Worm (Caenorhabditis elegans) whole organism, L4/young adult: ENCODE results near the gene fbxa-106.

Source experiments
- dao-5 ChIP-seq: sonication (generic microtip); optimal IDR thresholded peaks from 2 replicates; lab custom pipeline; 2016; ENCODE audit warnings: missing genotype, missing genetic modification characterization, moderate library complexity, missing compliant biosample characterization
- him-1 ChIP-seq: sonication (generic microtip); optimal IDR thresholded peaks from 2 replicates; lab custom pipeline; 2016; ENCODE audit warnings: missing genotype, missing genetic modification reagents, missing genetic modification characterization, missing compliant biosample characterization

DNA sequence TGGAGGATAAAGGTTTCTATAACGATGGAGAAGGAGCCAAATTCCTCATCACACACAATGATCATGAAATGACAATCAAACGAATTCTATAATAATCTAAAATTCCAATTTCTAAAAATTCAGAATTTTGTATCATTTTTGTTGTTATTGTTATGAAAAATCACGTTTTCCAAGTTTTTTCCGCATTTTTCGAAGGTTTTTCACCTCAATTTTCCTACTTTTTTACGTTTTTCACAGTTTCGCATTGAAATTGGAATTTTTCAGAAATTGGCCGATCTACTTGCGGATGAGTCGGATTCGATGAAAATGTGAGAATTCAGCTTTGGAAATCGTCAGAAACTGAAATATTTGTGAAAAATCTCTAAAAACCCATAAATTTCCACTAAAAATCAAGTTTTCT is 40.1 kb upstream of the fbxa-106 start, which contains the start of gene fbxa-210:
- no peak for TF ChIP-seq dao-5 (tag; lab: Kevin White, UChicago)
- TF ChIP-seq him-1 (tag; lab: Kevin White, UChicago), result no peak
